Worm (Caenorhabditis elegans): ENCODE data around the gene agr-1.

- no peak for TF ChIP-seq ceh-39 (tag; optimal IDR thresholded peaks at IDR 0.05)
- TF ChIP-seq snpc-4 (tag; optimal IDR thresholded peaks at IDR 0.05), result no peak
- no peak for TF ChIP-seq elt-1 (tag; optimal IDR thresholded peaks at IDR 0.05; ENCODE audit: borderline replicate concordance, insufficient read depth)
- no peak for TF ChIP-seq mab-5 (tag; optimal IDR thresholded peaks at IDR 0.05)
- no peak for TF ChIP-seq nhr-28 (tag; optimal IDR thresholded peaks at IDR 0.05)
- TF ChIP-seq unc-39 (tag; optimal IDR thresholded peaks at IDR 0.05), result no peak
- TF ChIP-seq lin-13 (tag; optimal IDR thresholded peaks at IDR 0.05), result no peak
- no peak for TF ChIP-seq nhr-237 (tag; optimal IDR thresholded peaks at IDR 0.05)
- TF ChIP-seq blmp-1 (tag; optimal IDR thresholded peaks at IDR 0.05), result no peak
- TF ChIP-seq ces-1 (GFP tag; optimal IDR thresholded peaks at IDR 0.05), result no peak
- TF ChIP-seq mep-1 (tag; optimal IDR thresholded peaks at IDR 0.05), result no peak
These were observed 4.1 kb upstream of the agr-1 start, which contains the start of gene T13C2.7 for ce11 chrII:6779104-6779503.
